Worm (Caenorhabditis elegans) whole organism, young adult: Measurements from ENCODE around the gene daf-9.

Source experiments
- F33H1.4 ChIP-seq: fragments of 200-800 bp; sonication (Bioruptor generic); IDR thresholded peaks from 2 replicates; pipeline ENCODE4 v1.3.6; 2022; ENCODE audit warnings: missing genetic modification reagents, missing genetic modification characterization, missing compliant biosample characterization
- him-1 ChIP-seq: sonication (generic microtip); optimal IDR thresholded peaks from 2 replicates; lab custom pipeline; 2016; ENCODE audit warnings: missing genotype, missing genetic modification reagents, missing genetic modification characterization, missing compliant biosample characterization
- lir-1 ChIP-seq: fragments of 200-800 bp; sonication (Bioruptor generic); conservative IDR thresholded peaks from 2 replicates; pipeline ENCODE4 v1.3.6; 2022; ENCODE audit warnings: missing genetic modification reagents, missing genetic modification characterization, missing compliant biosample characterization
- mxl-1 ChIP-seq: sonication (generic microtip); optimal IDR thresholded peaks from 2 replicates; lab custom pipeline; 2016; ENCODE audit warnings: missing genetic modification characterization, missing compliant biosample characterization
- unc-130 ChIP-seq: sonication (generic microtip); optimal IDR thresholded peaks from 2 replicates; lab custom pipeline; 2016; ENCODE audit warnings: missing genetic modification reagents, missing genetic modification characterization, missing compliant biosample characterization
- unc-62 ChIP-seq: fragments of 150-350 bp; optimal IDR thresholded peaks from 2 replicates; lab custom pipeline; 2014; ENCODE audit warnings: missing biosample characterization, missing genetic modification reagents, missing genetic modification characterization
- ztf-28 ChIP-seq: fragments of 200-800 bp; sonication (Bioruptor generic); IDR thresholded peaks from 2 replicates; pipeline ENCODE4 v1.3.6; 2022; ENCODE audit warnings: missing genetic modification reagents, missing genetic modification characterization, missing compliant biosample characterization

DNA sequence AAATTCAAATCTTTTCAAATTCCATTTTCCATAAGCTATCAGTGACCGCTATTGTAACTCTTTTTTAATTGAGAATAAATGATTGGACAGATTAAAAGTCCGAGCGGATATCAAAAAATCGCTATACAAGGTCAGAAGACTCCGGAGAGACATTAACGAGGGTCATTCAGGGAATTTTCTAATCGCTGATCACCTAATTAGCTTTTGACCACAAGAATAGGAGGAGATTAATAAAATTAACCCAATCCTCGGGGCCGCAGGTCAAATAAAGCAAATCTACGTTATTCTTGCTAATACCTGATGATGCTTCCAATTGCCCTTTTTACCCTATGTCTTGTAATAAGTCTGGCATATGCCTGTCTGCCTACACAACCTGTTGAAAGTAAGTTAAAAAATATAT lies 23.1 kb upstream of the daf-9 start, which contains the start of gene T25B2.1:
- TF ChIP-seq unc-130 (GFP tag; lab: Kevin White, UChicago), result no peak
- no peak for TF ChIP-seq lir-1 (GFP tag; lab: Robert Waterston, UW)
- no peak for TF ChIP-seq unc-62
- no peak for TF ChIP-seq ztf-28 (GFP tag; lab: Robert Waterston, UW)
- TF ChIP-seq F33H1.4 (GFP tag; lab: Robert Waterston, UW), result no peak
- TF ChIP-seq mxl-1 (tag; lab: Kevin White, UChicago), result no peak
- TF ChIP-seq him-1, result no peak
